Fruit fly (Drosophila melanogaster) whole organism, embryonic: ENCODE data around the gene ssp3.
A peak's percentile ranks its signal among the peaks of the same experiment; 100 is the strongest.

ENCODE experiments used
- B-H1 ChIP-seq: fragments of 200-800 bp; sonication (Bioruptor generic); IDR thresholded peaks from 3 replicates; pipeline ENCODE4 v1.3.6; 2022; ENCODE audit warnings: missing biosample characterization, missing genetic modification characterization
- Bdp1 ChIP-seq: fragments of 200-800 bp; sonication (Bioruptor generic); optimal IDR thresholded peaks from 3 replicates; lab custom pipeline; 2016; ENCODE audit warnings: missing biosample characterization, missing genetic modification characterization
- Bteb2 ChIP-seq: fragments of 200-800 bp; sonication (Bioruptor generic); optimal IDR thresholded peaks from 2 replicates; lab custom pipeline; 2016; ENCODE audit warnings: missing biosample characterization, missing genetic modification characterization
- CG10366 ChIP-seq: fragments of 200-800 bp; sonication (Bioruptor generic); IDR thresholded peaks from 2 replicates; pipeline ENCODE4 v1.3.6; 2022; ENCODE audit warnings: missing biosample characterization, missing genetic modification characterization
- CG10565 ChIP-seq: fragments of 200-800 bp; sonication (Bioruptor generic); optimal IDR thresholded peaks from 3 replicates; lab custom pipeline; 2016; ENCODE audit warnings: missing biosample characterization, mild to moderate bottlenecking, missing genetic modification characterization
- CG10979 ChIP-seq: fragments of 200-800 bp; sonication (Bioruptor generic); optimal IDR thresholded peaks from 2 replicates; lab custom pipeline; 2018; ENCODE audit warnings: missing biosample characterization, mild to moderate bottlenecking, missing genetic modification characterization, moderate library complexity
- CG11398 ChIP-seq: fragments of 200-800 bp; sonication (Bioruptor generic); optimal IDR thresholded peaks from 2 replicates; lab custom pipeline; 2016; ENCODE audit warnings: missing biosample characterization, missing genetic modification characterization
- CG1233 ChIP-seq: fragments of 200-800 bp; sonication (Bioruptor generic); optimal IDR thresholded peaks from 4 replicates; lab custom pipeline; 2018; ENCODE audit warnings: missing biosample characterization, mild to moderate bottlenecking, missing genetic modification characterization
- CG13123 ChIP-seq: fragments of 200-800 bp; sonication (Bioruptor generic); optimal IDR thresholded peaks from 2 replicates; lab custom pipeline; 2016; ENCODE audit warnings: missing biosample characterization, missing genetic modification characterization
- CG13296 ChIP-seq: fragments of 200-800 bp; sonication (Bioruptor generic); optimal IDR thresholded peaks from 3 replicates; lab custom pipeline; 2018; ENCODE audit warnings: missing biosample characterization, mild to moderate bottlenecking, missing genetic modification characterization
- CG14710 ChIP-seq: fragments of 200-800 bp; sonication (Bioruptor generic); optimal IDR thresholded peaks from 3 replicates; lab custom pipeline; 2019; ENCODE audit warnings: missing biosample characterization, mild to moderate bottlenecking, missing genetic modification characterization, moderate library complexity
- CG15601 ChIP-seq: fragments of 200-800 bp; sonication (Bioruptor generic); optimal IDR thresholded peaks from 3 replicates; lab custom pipeline; 2019; ENCODE audit warnings: missing biosample characterization, mild to moderate bottlenecking, missing genetic modification characterization, moderate library complexity
- CG15696 ChIP-seq: fragments of 200-800 bp; sonication (Bioruptor generic); optimal IDR thresholded peaks from 2 replicates; lab custom pipeline; 2019; ENCODE audit warnings: missing biosample characterization, mild to moderate bottlenecking, missing genetic modification characterization, moderate library complexity
- CG17361 ChIP-seq: fragments of 200-800 bp; sonication (Bioruptor generic); IDR thresholded peaks from 3 replicates; pipeline ENCODE4 v1.3.6; 2022; ENCODE audit warnings: missing biosample characterization, missing genetic modification characterization
- CG18476 ChIP-seq: fragments of 200-800 bp; sonication (Bioruptor generic); optimal IDR thresholded peaks from 2 replicates; lab custom pipeline; 2016; ENCODE audit warnings: missing biosample characterization, mild to moderate bottlenecking, missing genetic modification characterization
- CG3281 ChIP-seq: fragments of 200-800 bp; sonication (Bioruptor generic); optimal IDR thresholded peaks from 3 replicates; lab custom pipeline; 2017; ENCODE audit warnings: missing biosample characterization, mild to moderate bottlenecking, missing genetic modification characterization
- CG42726 ChIP-seq: fragments of 200-800 bp; sonication (Bioruptor generic); IDR thresholded peaks from 2 replicates; pipeline ENCODE4 v1.3.6; 2022; ENCODE audit warnings: missing biosample characterization, missing genetic modification characterization; ENCODE audit not compliant: partially characterized antibody
- CG7271 ChIP-seq: fragments of 200-800 bp; sonication (Bioruptor generic); optimal IDR thresholded peaks from 2 replicates; lab custom pipeline; 2018; ENCODE audit warnings: missing biosample characterization, mild to moderate bottlenecking, missing genetic modification characterization, moderate library complexity
- CG8765 ChIP-seq: fragments of 200-800 bp; sonication (Bioruptor generic); IDR thresholded peaks from 2 replicates; pipeline ENCODE4 v1.3.6; 2022; ENCODE audit warnings: missing biosample characterization, missing genetic modification characterization
- CG8944 ChIP-seq: fragments of 200-800 bp; sonication (Bioruptor generic); optimal IDR thresholded peaks from 3 replicates; lab custom pipeline; 2016; ENCODE audit warnings: missing biosample characterization, missing genetic modification characterization
- CkIIα-i1 ChIP-seq: fragments of 200-800 bp; sonication (Bioruptor generic); IDR thresholded peaks from 2 replicates; pipeline ENCODE4 v1.3.6; 2022; ENCODE audit warnings: missing biosample characterization, missing genetic modification characterization
- D ChIP-seq, 2 experiments: fragments of 200-800 bp in 1 of 2; fragments of >200 bp in 1 of 2; sonication (Bioruptor generic) in 1 of 2; optimal IDR thresholded peaks; 2 replicates in 1 of 2; 3 replicates in 1 of 2; lab custom pipeline; 2017; ENCODE audit warnings: mild to moderate bottlenecking in 1 of 2, missing biosample characterization in 1 of 2, missing genetic modification characterization in 1 of 2, missing genetic modification reagents in 1 of 2
- Dbx ChIP-seq: fragments of 200-800 bp; sonication (Bioruptor generic); IDR thresholded peaks from 3 replicates; pipeline ENCODE4 v1.3.6; 2022; ENCODE audit warnings: missing biosample characterization, missing genetic modification characterization
- Ets65A ChIP-seq: fragments of 200-800 bp; sonication (Bioruptor generic); peaks from one replicate; lab custom pipeline; 2016; ENCODE audit warnings: missing biosample characterization, missing genetic modification characterization
- Gug ChIP-seq: fragments of 200-800 bp; sonication (Bioruptor generic); IDR thresholded peaks from 4 replicates; pipeline ENCODE4 v1.3.6; 2022; ENCODE audit warnings: missing biosample characterization, missing genetic modification characterization
- H2.0 ChIP-seq: fragments of 200-800 bp; sonication (Bioruptor generic); IDR thresholded peaks from 2 replicates; pipeline ENCODE4 v1.3.6; 2022; ENCODE audit warnings: missing biosample characterization, missing genetic modification characterization
- HLH3B ChIP-seq: fragments of 200-800 bp; sonication (Bioruptor generic); IDR thresholded peaks from 2 replicates; pipeline ENCODE4 v1.3.6; 2022; ENCODE audit warnings: missing biosample characterization, missing genetic modification characterization
- NC2β ChIP-seq: fragments of 200-800 bp; sonication (Bioruptor generic); optimal IDR thresholded peaks from 2 replicates; lab custom pipeline; 2016; ENCODE audit warnings: missing biosample characterization, missing genetic modification characterization
- NK7.1 ChIP-seq: fragments of 200-800 bp; sonication (Bioruptor generic); optimal IDR thresholded peaks from 3 replicates; lab custom pipeline; 2016; ENCODE audit warnings: missing biosample characterization, missing genetic modification characterization
- Nf-YC ChIP-seq: fragments of 200-800 bp; optimal IDR thresholded peaks from 3 replicates; lab custom pipeline; 2019; ENCODE audit warnings: missing biosample characterization, mild to moderate bottlenecking, missing genetic modification characterization, moderate library complexity
- PHDP ChIP-seq: fragments of 200-800 bp; sonication (Bioruptor generic); optimal IDR thresholded peaks from 3 replicates; lab custom pipeline; 2018; ENCODE audit warnings: missing biosample characterization, mild to moderate bottlenecking, missing genetic modification characterization, moderate library complexity
- Sry-δ ChIP-seq: fragments of 200-800 bp; sonication (Bioruptor generic); optimal IDR thresholded peaks from 2 replicates; lab custom pipeline; 2016; ENCODE audit warnings: missing biosample characterization, missing genetic modification characterization
- Xbp1 ChIP-seq: fragments of 200-800 bp; sonication (Bioruptor generic); optimal IDR thresholded peaks from 3 replicates; lab custom pipeline; 2016; ENCODE audit warnings: missing biosample characterization, mild to moderate bottlenecking, missing genetic modification characterization
- Xrp1 ChIP-seq: fragments of 200-800 bp; sonication (Bioruptor generic); IDR thresholded peaks from 2 replicates; pipeline ENCODE4 v1.3.6; 2022; ENCODE audit warnings: missing biosample characterization, missing genetic modification characterization
- abd-A ChIP-seq: fragments of 200-800 bp; sonication (Bioruptor generic); optimal IDR thresholded peaks from 3 replicates; lab custom pipeline; 2019; ENCODE audit warnings: missing biosample characterization, mild to moderate bottlenecking, missing genetic modification characterization, moderate library complexity
- ap ChIP-seq: fragments of 200-800 bp; sonication (Bioruptor generic); IDR thresholded peaks from 2 replicates; pipeline ENCODE4 v1.3.6; 2022; ENCODE audit warnings: missing biosample characterization, missing genetic modification characterization
- br ChIP-seq: fragments of >200 bp; optimal IDR thresholded peaks from 2 replicates; lab custom pipeline; 2017
- cwo ChIP-seq: fragments of 200-800 bp; sonication (Bioruptor generic); optimal IDR thresholded peaks from 3 replicates; lab custom pipeline; 2017; ENCODE audit warnings: missing biosample characterization, missing genetic modification characterization, mild to moderate bottlenecking, moderate library complexity, missing genetic modification reagents
- dimm ChIP-seq: fragments of 200-800 bp; sonication (Bioruptor generic); IDR thresholded peaks from 2 replicates; pipeline ENCODE4 v1.3.6; 2022; ENCODE audit warnings: missing biosample characterization, missing genetic modification characterization
- eve ChIP-seq, 2 experiments: fragments of >200 bp; optimal IDR thresholded peaks; 2 replicates each; lab custom pipeline; 2017; ENCODE audit warnings: missing biosample characterization in 2 of 2, missing genetic modification characterization in 2 of 2
- fd3F ChIP-seq: fragments of 200-800 bp; sonication (Bioruptor generic); optimal IDR thresholded peaks from 2 replicates; lab custom pipeline; 2018; ENCODE audit warnings: missing biosample characterization, mild to moderate bottlenecking, missing genetic modification characterization, moderate library complexity
- lilli ChIP-seq: fragments of 200-800 bp; sonication (Bioruptor generic); optimal IDR thresholded peaks from 3 replicates; lab custom pipeline; 2016; ENCODE audit warnings: missing biosample characterization, missing genetic modification characterization
- nmo ChIP-seq: fragments of 200-800 bp; sonication (Bioruptor generic); optimal IDR thresholded peaks from 2 replicates; lab custom pipeline; 2018; ENCODE audit warnings: missing biosample characterization, mild to moderate bottlenecking, missing genetic modification characterization, moderate library complexity
- odd ChIP-seq: fragments of 200-800 bp; sonication (Bioruptor generic); optimal IDR thresholded peaks from 2 replicates; lab custom pipeline; 2017; ENCODE audit warnings: missing biosample characterization, mild to moderate bottlenecking, missing genetic modification characterization
- otp ChIP-seq: fragments of 200-800 bp; sonication (Bioruptor generic); IDR thresholded peaks from 3 replicates; pipeline ENCODE4, ENCODE4 v1.3.6; 2022; ENCODE audit warnings: missing biosample characterization, missing genetic modification characterization
- pros ChIP-seq: fragments of 200-800 bp; sonication (Bioruptor generic); optimal IDR thresholded peaks from 3 replicates; lab custom pipeline; 2019; ENCODE audit warnings: missing biosample characterization, mild to moderate bottlenecking, missing genetic modification characterization, moderate library complexity
- row ChIP-seq: fragments of 200-800 bp; sonication (Bioruptor generic); IDR thresholded peaks from 3 replicates; pipeline ENCODE4 v1.3.6; 2022; ENCODE audit warnings: missing biosample characterization, missing genetic modification characterization
- sc ChIP-seq, 3 experiments: fragments of >200 bp in 2 of 3; fragments of 200-800 bp in 1 of 3; sonication (Bioruptor generic) in 1 of 3; optimal IDR thresholded peaks; 2 replicates in 2 of 3; 3 replicates in 1 of 3; lab custom pipeline; 2017; ENCODE audit warnings: mild to moderate bottlenecking in 1 of 3, missing biosample characterization in 1 of 3, missing genetic modification characterization in 1 of 3, missing genetic modification reagents in 1 of 3
- so ChIP-seq: fragments of 200-800 bp; sonication (Bioruptor generic); IDR thresholded peaks from 3 replicates; pipeline ENCODE4 v1.3.6; 2022; ENCODE audit warnings: missing biosample characterization, missing genetic modification characterization
- tio ChIP-seq: fragments of 200-800 bp; sonication (Bioruptor generic); optimal IDR thresholded peaks from 2 replicates; lab custom pipeline; 2017; ENCODE audit warnings: missing biosample characterization, missing genetic modification characterization, inconsistent platforms
- toy ChIP-seq: fragments of 200-800 bp; sonication (Bioruptor generic); IDR thresholded peaks from 2 replicates; pipeline ENCODE4 v1.3.6; 2022; ENCODE audit warnings: missing biosample characterization, missing genetic modification characterization

ssp3 gene

dm6 chr2L:18966844-18967243 lies 23.1 kb upstream of the ssp3 start (continued):
- no peak for TF ChIP-seq ap (GFP tag; lab: Robert Waterston, UW)
- no peak for TF ChIP-seq br (lab: Kevin White, UChicago)
- no peak for TF ChIP-seq CG8944 (GFP tag; lab: Kevin White, UChicago)
- TF ChIP-seq D (optimal IDR thresholded peaks at IDR 0.05; lab: Kevin White, UChicago) = no peak
- no peak for TF ChIP-seq D (GFP tag; optimal IDR thresholded peaks at IDR 0.05; lab: Kevin White, UChicago)
- no peak for TF ChIP-seq H2.0
- TF ChIP-seq Nf-YC (tag; lab: Kevin White, UChicago) = peak; percentile 36
- TF ChIP-seq otp (GFP tag; lab: Robert Waterston, UW) = no peak
- no peak for TF ChIP-seq tio (GFP tag; lab: Kevin White, UChicago)
- no peak for TF ChIP-seq CG10979 (tag; lab: Kevin White, UChicago)
- peak; percentile 65 for TF ChIP-seq CG13296 (GFP tag; lab: Kevin White, UChicago)
- no peak for TF ChIP-seq CkIIα-i1 (GFP tag; lab: Robert Waterston, UW)
- TF ChIP-seq CG10565 = no peak
- no peak for TF ChIP-seq abd-A (tag; lab: Kevin White, UChicago)
- peak; percentile 62; the same call in 1 of the 3 replicates for TF ChIP-seq Dbx (GFP tag; lab: Robert Waterston, UW)
- peak; percentile 16 for TF ChIP-seq CG15696
- no peak for TF ChIP-seq CG15601 (tag; lab: Kevin White, UChicago)
- no peak for TF ChIP-seq CG7271 (tag; lab: Kevin White, UChicago)
- TF ChIP-seq NC2β (GFP tag; lab: Kevin White, UChicago) = no peak
- no peak for TF ChIP-seq nmo
- TF ChIP-seq fd3F (GFP tag; lab: Kevin White, UChicago) = peak; percentile 45

- peak; percentile 85 for TF ChIP-seq B-H1 (GFP tag; lab: Robert Waterston, UW)
- TF ChIP-seq pros (GFP tag; lab: Kevin White, UChicago) = no peak
- TF ChIP-seq toy (GFP tag; lab: Robert Waterston, UW) = peak; percentile 86
- peak; percentile 73 for TF ChIP-seq Xbp1
- TF ChIP-seq sc (optimal IDR thresholded peaks at IDR 0.05; lab: Kevin White, UChicago) = no peak
- TF ChIP-seq sc (GFP tag; optimal IDR thresholded peaks at IDR 0.05; lab: Kevin White, UChicago) = no peak
- TF ChIP-seq NC2β (GFP tag; lab: Kevin White, UChicago) = peak; percentile 19
- TF ChIP-seq eve (GFP tag; optimal IDR thresholded peaks at IDR 0.05; lab: Kevin White, UChicago) = no peak
- peak; percentile 45 for TF ChIP-seq Nf-YC (tag; lab: Kevin White, UChicago)
- TF ChIP-seq Bteb2 (GFP tag; lab: Kevin White, UChicago) = peak; percentile 61
- TF ChIP-seq CG18476 (GFP tag; lab: Kevin White, UChicago) = peak; percentile 67
- TF ChIP-seq CG10366 (GFP tag; lab: Robert Waterston, UW) = peak; percentile 88
- peak; percentile 89 for TF ChIP-seq CG3281 (GFP tag; lab: Kevin White, UChicago)
- TF ChIP-seq CG1233 (GFP tag; lab: Kevin White, UChicago) = peak; percentile 75
- peak; percentile 52 for TF ChIP-seq dimm (GFP tag; lab: Robert Waterston, UW)
- no peak for TF ChIP-seq CG42726
- TF ChIP-seq so = peak; percentile 88
- TF ChIP-seq PHDP (tag; lab: Kevin White, UChicago) = peak; percentile 84
- peak; percentile 95 for TF ChIP-seq row (GFP tag; lab: Robert Waterston, UW)
- peak; percentile 43 for TF ChIP-seq CG17361 (GFP tag; lab: Robert Waterston, UW)
- TF ChIP-seq CG11398 (GFP tag; lab: Kevin White, UChicago) = no peak
- peak; percentile 86 for TF ChIP-seq Xrp1
- TF ChIP-seq CG8765 (GFP tag; lab: Robert Waterston, UW) = peak; percentile 68
- no peak for TF ChIP-seq Bdp1
- peak; percentile 37 for TF ChIP-seq CG13123 (GFP tag; lab: Kevin White, UChicago)
- peak; percentile 10 for TF ChIP-seq NK7.1 (GFP tag; lab: Kevin White, UChicago)
- peak; percentile 47 for TF ChIP-seq CG14710 (tag; lab: Kevin White, UChicago)
- peak; percentile 84 for TF ChIP-seq HLH3B (GFP tag; lab: Robert Waterston, UW)
- peak; percentile 3 for TF ChIP-seq odd (GFP tag; lab: Kevin White, UChicago)
- TF ChIP-seq Sry-δ (GFP tag; lab: Kevin White, UChicago) = no peak
- peak; percentile 78 for TF ChIP-seq lilli
- peak; percentile 89 for TF ChIP-seq Ets65A (GFP tag; lab: Kevin White, UChicago)
- TF ChIP-seq cwo (GFP tag; lab: Kevin White, UChicago) = peak; percentile 81
- peak; percentile 81 for TF ChIP-seq Gug (GFP tag; lab: Robert Waterston, UW)
Observed at dm6 chr2L:18966214-18966556, 22.4 kb upstream of the ssp3 start.
